Worm (Caenorhabditis elegans) whole organism, L4 larva: ENCODE measurements around the gene B0212.3.

Source experiments
- F49E8.2 ChIP-seq: sonication (generic microtip); optimal IDR thresholded peaks from 2 replicates; lab custom pipeline; 2016; ENCODE audit warnings: missing compliant biosample characterization, mild to moderate bottlenecking, missing genetic modification characterization, borderline replicate concordance
- R02D3.7 ChIP-seq: fragments of 150-350 bp; sonication (generic microtip); optimal IDR thresholded peaks from 3 replicates; lab custom pipeline; 2014; ENCODE audit warnings: missing biosample characterization, missing genetic modification characterization
- T20F7.1 ChIP-seq: fragments of 200-800 bp; sonication (Bioruptor generic); optimal IDR thresholded peaks from 2 replicates; lab custom pipeline; 2018; ENCODE audit warnings: mild to moderate bottlenecking, missing genetic modification characterization, missing compliant biosample characterization
- Y48G9A.11 ChIP-seq: fragments of 200-800 bp; sonication (Bioruptor generic); IDR thresholded peaks from 2 replicates; pipeline ENCODE4 v1.3.6; 2022; ENCODE audit warnings: missing genetic modification reagents, missing genetic modification characterization, missing compliant biosample characterization
- Y5F2A.4 ChIP-seq: fragments of 200-800 bp; sonication (Bioruptor generic); optimal IDR thresholded peaks from 2 replicates; lab custom pipeline; 2018; ENCODE audit warnings: mild to moderate bottlenecking, missing genetic modification characterization, missing compliant biosample characterization
- ZK337.2 ChIP-seq: fragments of 200-800 bp; sonication (Bioruptor generic); IDR thresholded peaks from 2 replicates; pipeline ENCODE4 v1.3.6; 2022; ENCODE audit warnings: missing genetic modification reagents, missing genetic modification characterization, missing compliant biosample characterization
- ZK546.5 ChIP-seq, 2 experiments: sonication (generic microtip); optimal IDR thresholded peaks; 2 replicates each; lab custom pipeline; 2017; ENCODE audit warnings: missing biosample characterization in 2 of 2, missing genetic modification characterization in 2 of 2
- aha-1 ChIP-seq: fragments of 150-350 bp; peaks from one replicate; lab custom pipeline; 2014; ENCODE audit warnings: missing biosample characterization, missing genetic modification characterization
- ceh-82 ChIP-seq: sonication (generic microtip); optimal IDR thresholded peaks from 2 replicates; lab custom pipeline; 2017; ENCODE audit warnings: missing biosample characterization, missing genetic modification characterization
- ces-1 ChIP-seq: fragments of 150-350 bp; sonication (generic microtip); optimal IDR thresholded peaks from 4 replicates; lab custom pipeline; 2014; ENCODE audit warnings: missing biosample characterization, missing genetic modification reagents, missing genetic modification characterization
- daf-12 ChIP-seq: fragments of 150-350 bp; optimal IDR thresholded peaks from 2 replicates; lab custom pipeline; 2014; ENCODE audit warnings: missing biosample characterization, missing genetic modification reagents, missing genetic modification characterization
- daf-19 ChIP-seq: fragments of 200-800 bp; sonication (Bioruptor generic); conservative IDR thresholded peaks from 2 replicates; pipeline ENCODE4 v1.3.6; 2022; ENCODE audit warnings: missing genetic modification characterization, missing compliant biosample characterization
- dmd-6 ChIP-seq: fragments of 200-800 bp; sonication (Bioruptor generic); IDR thresholded peaks from 2 replicates; pipeline ENCODE4 v1.3.6; 2022; ENCODE audit warnings: missing genetic modification reagents, missing genetic modification characterization, missing compliant biosample characterization
- dmd-8 ChIP-seq: fragments of 200-800 bp; sonication (Bioruptor generic); IDR thresholded peaks from 2 replicates; pipeline ENCODE4 v1.3.6; 2022; ENCODE audit warnings: missing genetic modification characterization, missing compliant biosample characterization
- dpl-1 ChIP-seq: fragments of 150-350 bp; optimal IDR thresholded peaks from 2 replicates; lab custom pipeline; 2014; ENCODE audit warnings: missing biosample characterization, missing genetic modification reagents, missing genetic modification characterization
- duxl-1 ChIP-seq: sonication (generic microtip); optimal IDR thresholded peaks from 2 replicates; lab custom pipeline; 2016; ENCODE audit warnings: mild to moderate bottlenecking, missing genetic modification characterization, moderate library complexity, missing compliant biosample characterization; ENCODE audit not compliant: poor library complexity
- egl-27 ChIP-seq: sonication (generic microtip); optimal IDR thresholded peaks from 3 replicates; lab custom pipeline; 2017; ENCODE audit warnings: missing biosample characterization, missing genetic modification reagents, missing genetic modification characterization
- hif-1 ChIP-seq, 2 experiments: sonication (generic microtip); optimal IDR thresholded peaks; 2 replicates each; lab custom pipeline; 2016 to 2017; ENCODE audit warnings: missing compliant biosample characterization in 2 of 2, missing genetic modification characterization in 2 of 2, missing genetic modification reagents in 2 of 2, missing genotype in 2 of 2, mild to moderate bottlenecking in 1 of 2
- hlh-11 ChIP-seq: fragments of 200-800 bp; sonication (Bioruptor generic); optimal IDR thresholded peaks from 2 replicates; lab custom pipeline; 2018; ENCODE audit warnings: mild to moderate bottlenecking, missing genetic modification characterization, missing compliant biosample characterization
- lin-15B ChIP-seq: fragments of 150-350 bp; sonication (generic microtip); optimal IDR thresholded peaks from 3 replicates; lab custom pipeline; 2014; ENCODE audit warnings: missing biosample characterization, missing genetic modification characterization
- lin-29 ChIP-seq: fragments of 200-800 bp; sonication (Bioruptor generic); IDR thresholded peaks from 2 replicates; pipeline ENCODE4 v1.3.6; 2022; ENCODE audit warnings: missing genetic modification reagents, missing genetic modification characterization, missing compliant biosample characterization
- lin-38 ChIP-seq: fragments of 200-800 bp; sonication (Bioruptor generic); IDR thresholded peaks from 2 replicates; pipeline ENCODE4 v1.3.6; 2022; ENCODE audit warnings: missing genetic modification reagents, missing genetic modification characterization, missing compliant biosample characterization
- lir-3 ChIP-seq: sonication (generic microtip); optimal IDR thresholded peaks from 2 replicates; lab custom pipeline; 2016; ENCODE audit warnings: mild to moderate bottlenecking, missing genetic modification characterization, missing compliant biosample characterization
- lsy-2 ChIP-seq, 2 experiments: fragments of 150-350 bp in 1 of 2; sonication (generic microtip) in 1 of 2; optimal IDR thresholded peaks; 2 replicates each; lab custom pipeline; 2014 to 2017; ENCODE audit warnings: missing biosample characterization in 2 of 2, missing genetic modification characterization in 2 of 2
- madf-5 ChIP-seq, 2 experiments: fragments of 200-800 bp; sonication (Bioruptor generic); IDR thresholded peaks; 2 replicates each; pipeline ENCODE4 v1.3.6; 2022; ENCODE audit warnings: missing compliant biosample characterization in 2 of 2, missing genetic modification characterization in 2 of 2
- mdt-29 ChIP-seq: fragments of 200-800 bp; sonication (Bioruptor generic); IDR thresholded peaks from 2 replicates; pipeline ENCODE4 v1.3.6; 2022; ENCODE audit warnings: missing genetic modification reagents, missing genetic modification characterization, missing compliant biosample characterization
- mes-2 ChIP-seq: sonication (generic microtip); optimal IDR thresholded peaks from 2 replicates; lab custom pipeline; 2016; ENCODE audit warnings: missing genotype, mild to moderate bottlenecking, missing genetic modification characterization, missing compliant biosample characterization; ENCODE audit not compliant: poor library complexity, severe bottlenecking
- nhr-11 ChIP-seq: fragments of 150-350 bp; optimal IDR thresholded peaks from 2 replicates; lab custom pipeline; 2014; ENCODE audit warnings: missing biosample characterization, missing genetic modification characterization
- nhr-28 ChIP-seq: fragments of 150-350 bp; optimal IDR thresholded peaks from 2 replicates; lab custom pipeline; 2014; ENCODE audit warnings: missing biosample characterization, missing genetic modification characterization
- nhr-41 ChIP-seq: fragments of 200-800 bp; sonication (Bioruptor generic); IDR thresholded peaks from 2 replicates; pipeline ENCODE4 v1.3.6; 2022; ENCODE audit warnings: missing genetic modification reagents, missing genetic modification characterization, missing compliant biosample characterization
- nhr-77 ChIP-seq: fragments of 150-350 bp; optimal IDR thresholded peaks from 2 replicates; lab custom pipeline; 2014; ENCODE audit warnings: missing biosample characterization, missing genetic modification characterization
- rbr-2 ChIP-seq: sonication (generic microtip); optimal IDR thresholded peaks from 2 replicates; lab custom pipeline; 2016; ENCODE audit warnings: missing genotype, missing genetic modification characterization, missing compliant biosample characterization
- saeg-2 ChIP-seq: fragments of 200-800 bp; sonication (Bioruptor generic); IDR thresholded peaks from 2 replicates; pipeline ENCODE4 v1.3.6; 2022; ENCODE audit warnings: missing genetic modification reagents, missing genetic modification characterization, missing compliant biosample characterization
- set-16 ChIP-seq: fragments of 200-800 bp; sonication (Bioruptor generic); IDR thresholded peaks from 2 replicates; pipeline ENCODE4 v1.3.6; 2022; ENCODE audit warnings: missing genetic modification reagents, missing genetic modification characterization, missing compliant biosample characterization
- skn-1 ChIP-seq: fragments of 150-350 bp; optimal IDR thresholded peaks from 2 replicates; lab custom pipeline; 2014; ENCODE audit warnings: missing biosample characterization, missing genetic modification characterization
- snpc-1.2 ChIP-seq: fragments of 200-800 bp; sonication (Bioruptor generic); IDR thresholded peaks from 2 replicates; pipeline ENCODE4 v1.3.6; 2022; ENCODE audit warnings: missing genetic modification reagents, missing genetic modification characterization, missing compliant biosample characterization
- spr-1 ChIP-seq: sonication (generic microtip); optimal IDR thresholded peaks from 2 replicates; lab custom pipeline; 2016; ENCODE audit warnings: mild to moderate bottlenecking, missing genetic modification characterization, missing compliant biosample characterization
- unc-62 ChIP-seq, 3 experiments: fragments of 150-350 bp in 1 of 3; sonication (generic microtip); optimal IDR thresholded peaks in 2 of 3; peaks in 1 of 3; 1 replicate in 1 of 3; 2 replicates in 2 of 3; lab custom pipeline; 2014 to 2017; ENCODE audit warnings: missing biosample characterization in 3 of 3, missing genetic modification characterization in 3 of 3, missing genetic modification reagents in 3 of 3, missing genotype in 1 of 3
- vab-7 ChIP-seq: fragments of 200-800 bp; sonication (Bioruptor generic); IDR thresholded peaks from 2 replicates; pipeline ENCODE4 v1.3.6; 2022; ENCODE audit warnings: missing genetic modification reagents, missing genetic modification characterization, missing compliant biosample characterization
- zfp-2 ChIP-seq: sonication (generic microtip); optimal IDR thresholded peaks from 2 replicates; lab custom pipeline; 2016; ENCODE audit warnings: mild to moderate bottlenecking, missing genetic modification characterization, missing compliant biosample characterization
- zfp-3 ChIP-seq: fragments of 200-800 bp; sonication (Bioruptor generic); conservative IDR thresholded peaks from 2 replicates; pipeline ENCODE4 v1.3.6; 2022; ENCODE audit warnings: missing genetic modification reagents, missing genetic modification characterization, missing compliant biosample characterization
- zip-11 ChIP-seq: fragments of 200-800 bp; sonication (Bioruptor generic); IDR thresholded peaks from 2 replicates; pipeline ENCODE4 v1.3.6; 2022; ENCODE audit warnings: missing genetic modification characterization, missing compliant biosample characterization

Gene B0212.3

DNA sequence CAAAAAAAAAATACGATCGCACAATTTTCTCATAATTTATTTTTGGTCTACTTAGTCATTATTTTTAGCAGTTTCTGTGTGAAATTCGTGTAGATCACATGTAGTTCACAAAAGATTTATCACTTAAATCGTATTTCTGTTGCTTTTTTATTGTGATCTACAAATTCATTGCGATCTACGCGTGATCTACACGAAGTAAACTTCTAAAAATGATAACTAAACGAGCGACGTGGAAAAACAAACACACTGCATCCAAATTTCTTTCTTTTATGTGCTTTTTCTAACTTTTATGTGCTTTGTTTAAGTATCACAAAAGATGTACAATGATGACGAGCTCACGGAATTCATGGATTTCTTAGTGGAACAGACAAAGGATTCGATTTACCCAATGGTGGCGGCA lies at the start of gene B0212.3:
Gene B0212.3, plus strand, starts transcription at position 301 of the 400 bp plus-strand sequence.
- no peak for TF ChIP-seq R02D3.7
- TF ChIP-seq spr-1 (tag; lab: Kevin White, UChicago) = no peak
- no peak for TF ChIP-seq nhr-28 (tag; lab: Kevin White, UChicago)
- TF ChIP-seq nhr-11 (tag; lab: Kevin White, UChicago) = no peak
- TF ChIP-seq ceh-82 = no peak
- TF ChIP-seq vab-7 (GFP tag; lab: Robert Waterston, UW) = no peak
- no peak for TF ChIP-seq dmd-8
- no peak for TF ChIP-seq ZK337.2 (GFP tag; lab: Robert Waterston, UW)
- TF ChIP-seq T20F7.1 = no peak
- TF ChIP-seq nhr-77 (tag; lab: Kevin White, UChicago) = no peak
- no peak for TF ChIP-seq duxl-1 (tag; lab: Kevin White, UChicago)
- TF ChIP-seq mes-2 (tag; lab: Kevin White, UChicago) = no peak
- no peak for TF ChIP-seq lin-29 (GFP tag; lab: Robert Waterston, UW)
- no peak for TF ChIP-seq hif-1 (tag; optimal IDR thresholded peaks at IDR 0.05; lab: Kevin White, UChicago)
- no peak for TF ChIP-seq rbr-2
- TF ChIP-seq unc-62 (GFP tag; optimal IDR thresholded peaks at IDR 0.05 in 1 of 2; lab: Kevin White, UChicago) = no peak
- TF ChIP-seq unc-62 (tag; optimal IDR thresholded peaks at IDR 0.05; lab: Kevin White, UChicago) = no peak
- TF ChIP-seq set-16 (GFP tag; lab: Robert Waterston, UW) = no peak
- TF ChIP-seq egl-27 (tag; lab: Kevin White, UChicago) = no peak
- TF ChIP-seq aha-1 (tag; lab: Kevin White, UChicago) = no peak
- TF ChIP-seq lin-15B (tag; lab: Kevin White, UChicago) = no peak

DNA sequence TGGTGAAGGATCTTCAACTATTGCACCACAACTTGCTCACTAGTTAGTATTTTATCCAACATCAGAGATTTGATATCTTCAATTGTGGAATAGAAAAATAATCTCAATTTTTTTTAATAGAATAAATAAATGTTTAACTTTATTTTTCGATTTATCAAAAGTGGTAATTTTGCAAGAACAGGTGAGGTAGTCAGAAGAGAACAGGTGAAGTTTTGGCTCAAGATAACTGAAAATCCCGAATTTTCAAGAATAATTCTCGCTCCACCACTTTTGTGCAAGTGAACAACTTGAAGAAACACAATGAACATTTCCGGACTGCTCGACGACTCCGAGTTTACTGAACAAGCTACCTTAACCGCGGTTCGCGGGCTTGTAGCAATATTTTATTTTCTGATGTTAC lies 48.5 kb upstream of the B0212.3 start, which contains the start of gene srz-78:
Gene srz-78, plus strand, starts transcription at position 301 of the 400 bp plus-strand sequence.
- TF ChIP-seq lir-3 (no peak), snpc-1.2 (GFP tag; lab: Robert Waterston, UW) (no peak)

DNA sequence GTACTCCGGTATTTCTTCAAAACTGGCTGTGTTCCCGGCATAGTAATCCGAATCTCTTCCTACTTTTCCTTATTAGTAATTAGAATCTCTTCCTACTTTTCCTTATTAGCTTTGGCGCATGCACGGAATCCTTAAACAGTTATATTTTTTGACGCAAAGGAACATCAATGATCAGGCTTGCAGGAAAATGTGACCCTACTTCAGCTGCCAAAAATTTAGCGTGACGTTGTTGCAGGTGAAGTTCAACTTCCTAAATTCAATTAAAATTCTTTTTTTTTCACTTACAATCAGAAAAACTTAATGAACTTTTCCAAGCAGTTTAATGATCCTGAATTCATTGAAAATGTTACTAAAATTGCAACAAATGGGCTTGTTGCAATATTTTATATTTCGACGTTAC lies 46.7 kb upstream of the B0212.3 start, which contains the start of gene srz-79:
Gene srz-79, plus strand, starts transcription at position 301 of the 400 bp plus-strand sequence.
- TF ChIP-seq dpl-1 (GFP tag; lab: Kevin White, UChicago) (no peak), nhr-28 (tag; lab: Kevin White, UChicago) (no peak), lsy-2 (tag; optimal IDR thresholded peaks at IDR 0.05; lab: Kevin White, UChicago) (no peak), lin-38 (GFP tag; lab: Robert Waterston, UW) (no peak), daf-12 (tag; lab: Kevin White, UChicago) (no peak), saeg-2 (GFP tag; lab: Robert Waterston, UW) (no peak), lin-15B (tag; lab: Kevin White, UChicago) (no peak), spr-1 (tag; lab: Kevin White, UChicago) (no peak), ZK546.5 (tag; optimal IDR thresholded peaks at IDR 0.05; lab: Kevin White, UChicago) (no peak), Y48G9A.11 (GFP tag; lab: Robert Waterston, UW) (no peak)

DNA sequence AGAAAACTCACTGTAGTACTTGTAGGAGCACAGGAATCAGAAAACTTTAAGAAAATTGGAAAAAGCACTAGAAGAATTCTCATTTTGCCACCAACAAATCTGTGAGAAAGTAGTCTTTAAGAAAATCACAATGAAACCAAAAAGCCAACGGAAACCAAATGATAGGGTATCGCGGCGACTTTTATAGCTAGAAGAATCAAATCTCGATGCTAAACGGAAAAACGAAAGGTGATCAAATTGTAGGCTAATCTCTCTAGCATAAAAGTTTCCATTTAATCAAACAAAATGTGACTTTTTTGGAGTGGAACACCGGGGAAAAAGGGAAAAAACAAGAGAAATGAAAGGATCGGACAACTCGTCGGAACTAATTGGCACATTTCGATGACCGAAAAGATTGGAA lies 43.6 kb upstream of the B0212.3 start, which contains the start of gene C09G12.17:
Gene C09G12.17, minus strand, starts transcription at position 101 of the 400 bp plus-strand sequence.
- no peak for TF ChIP-seq Y5F2A.4 (GFP tag; lab: Kevin White, UChicago)
- TF ChIP-seq skn-1 (tag; lab: Kevin White, UChicago) = no peak
- TF ChIP-seq zfp-3 (GFP tag; lab: Robert Waterston, UW) = no peak
- no peak for TF ChIP-seq ces-1 (GFP tag; lab: Kevin White, UChicago)
- TF ChIP-seq daf-19 (GFP tag; lab: Robert Waterston, UW) = no peak
- TF ChIP-seq madf-5 (GFP tag; IDR thresholded peaks at IDR 0.05; lab: Robert Waterston, UW) = no peak
- TF ChIP-seq hlh-11 (tag; lab: Kevin White, UChicago) = no peak
- no peak for TF ChIP-seq mdt-29 (GFP tag; lab: Robert Waterston, UW)
- no peak for TF ChIP-seq zfp-2
- TF ChIP-seq saeg-2 (GFP tag; lab: Robert Waterston, UW) = no peak
- no peak for TF ChIP-seq F49E8.2
- no peak for TF ChIP-seq spr-1 (tag; lab: Kevin White, UChicago)
- no peak for TF ChIP-seq zip-11 (GFP tag; lab: Robert Waterston, UW)
- no peak for TF ChIP-seq nhr-41 (GFP tag; lab: Robert Waterston, UW)
- no peak for TF ChIP-seq dmd-6 (GFP tag; lab: Robert Waterston, UW)
